Fruit fly (Drosophila melanogaster): Measurements from ENCODE around the gene CG32161.

DNA sequence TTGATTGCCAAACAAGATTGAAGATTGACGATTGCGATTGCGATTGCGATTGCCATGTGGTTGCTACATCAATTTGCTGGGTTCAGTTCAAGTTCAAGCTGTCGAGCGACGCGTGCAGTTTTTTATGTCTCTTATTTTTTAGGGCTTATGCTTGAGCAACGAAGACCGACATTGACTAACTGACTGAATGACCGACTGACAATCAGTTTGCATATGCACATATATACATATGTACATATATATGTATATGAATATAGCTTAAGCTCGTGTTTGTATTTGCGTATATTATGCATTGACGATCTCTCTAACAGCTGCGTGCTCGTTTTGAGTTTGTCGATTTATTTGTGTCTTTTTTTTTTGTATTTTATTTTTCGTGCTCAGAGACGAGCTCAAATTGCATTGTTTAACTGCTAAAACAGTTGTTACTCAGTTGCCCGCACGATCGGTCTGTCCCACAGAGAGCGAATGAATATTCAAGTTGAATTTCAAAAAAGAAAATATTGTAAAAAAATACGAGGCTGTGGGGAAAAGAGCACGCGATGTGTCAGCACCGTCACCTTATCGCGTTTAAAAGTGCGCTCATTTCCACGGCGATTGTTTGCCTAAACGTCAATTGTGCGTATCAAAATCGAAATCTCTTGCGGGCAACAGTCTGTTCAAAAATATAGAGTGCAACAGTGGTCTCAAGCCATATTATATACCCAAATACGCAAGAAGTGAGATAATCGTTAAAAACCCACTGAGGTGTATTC lies 40.3 kb downstream of the CG32161 start:
- TF ChIP-seq EcR (GFP tag; optimal IDR thresholded peaks at IDR 0.05) (no peak), CG8301 (tag; optimal IDR thresholded peaks at IDR 0.05) (no peak), D1 (tag; optimal IDR thresholded peaks at IDR 0.05) (no peak), CG32121 (GFP tag; IDR thresholded peaks at IDR 0.05) (peak; percentile 32; the same call in 1 of the 2 replicates), CG9948 (tag; optimal IDR thresholded peaks at IDR 0.05) (no peak), Snoo (tag; optimal IDR thresholded peaks at IDR 0.05) (no peak), rn (GFP tag; IDR thresholded peaks at IDR 0.05) (no peak), CG10348 (GFP tag; IDR thresholded peaks at IDR 0.05) (no peak), CG13204 (GFP tag; optimal IDR thresholded peaks at IDR 0.05) (no peak), CG17806 (tag; optimal IDR thresholded peaks at IDR 0.05) (no peak), gl (tag; optimal IDR thresholded peaks at IDR 0.05) (no peak), fd96Ca (GFP tag; IDR thresholded peaks at IDR 0.05) (no peak)

Data from whole organism, pupa.